Fruit fly (Drosophila melanogaster) whole organism, embryonic: ENCODE measurements around the gene Hnf4.

Experiments used
- Aef1 ChIP-seq: fragments of 200-800 bp; sonication (Bioruptor generic); IDR thresholded peaks from 3 replicates; pipeline ENCODE4 v1.3.6; 2022; ENCODE audit warnings: missing biosample characterization, missing genetic modification characterization
- Asciz ChIP-seq: fragments of 200-800 bp; sonication (Bioruptor generic); optimal IDR thresholded peaks from 2 replicates; lab custom pipeline; 2017; ENCODE audit warnings: missing biosample characterization, mild to moderate bottlenecking, missing genetic modification characterization, missing genetic modification reagents
- Atf3 ChIP-seq: fragments of 200-800 bp; sonication (Bioruptor generic); optimal IDR thresholded peaks from 3 replicates; lab custom pipeline; 2016; ENCODE audit warnings: missing biosample characterization, missing genetic modification characterization
- Blimp-1 ChIP-seq: fragments of 200-800 bp; sonication (Bioruptor generic); optimal IDR thresholded peaks from 3 replicates; lab custom pipeline; 2018; ENCODE audit warnings: missing biosample characterization, missing genetic modification characterization, mild to moderate bottlenecking, moderate library complexity, missing genetic modification reagents
- CG13624 ChIP-seq: fragments of 200-800 bp; sonication (Bioruptor generic); optimal IDR thresholded peaks from 2 replicates; lab custom pipeline; 2016; ENCODE audit warnings: missing biosample characterization, missing genetic modification characterization
- CG18011 ChIP-seq: fragments of 200-800 bp; sonication (Bioruptor generic); optimal IDR thresholded peaks from 2 replicates; lab custom pipeline; 2017; ENCODE audit warnings: missing biosample characterization, missing genetic modification characterization, mild to moderate bottlenecking, moderate library complexity, missing genotype
- CG18599 ChIP-seq: fragments of 200-800 bp; sonication (Bioruptor generic); optimal IDR thresholded peaks from 3 replicates; lab custom pipeline; 2017; ENCODE audit warnings: missing biosample characterization, missing genetic modification characterization, mild to moderate bottlenecking, moderate library complexity, missing genetic modification reagents
- CG2129 ChIP-seq: fragments of 200-800 bp; sonication (Bioruptor generic); IDR thresholded peaks from 2 replicates; pipeline ENCODE4 v1.3.6; 2022; ENCODE audit warnings: missing biosample characterization, missing genetic modification characterization; ENCODE audit not compliant: partially characterized antibody
- CG3407 ChIP-seq: fragments of 200-800 bp; sonication (Bioruptor generic); optimal IDR thresholded peaks from 2 replicates; lab custom pipeline; 2018; ENCODE audit warnings: missing biosample characterization, mild to moderate bottlenecking, missing genetic modification characterization
- CG3726 ChIP-seq: fragments of 200-800 bp; sonication (Bioruptor generic); IDR thresholded peaks from 3 replicates; pipeline ENCODE4, ENCODE4 v1.3.6; 2022; ENCODE audit warnings: missing biosample characterization, missing genetic modification characterization
- CG6854 ChIP-seq: fragments of 200-800 bp; sonication (Bioruptor generic); optimal IDR thresholded peaks from 3 replicates; lab custom pipeline; 2017; ENCODE audit warnings: missing biosample characterization, mild to moderate bottlenecking, missing genetic modification characterization
- CG8290 ChIP-seq, 3 experiments: fragments of 200-800 bp; sonication (Bioruptor generic); optimal IDR thresholded peaks; 2 replicates each; lab custom pipeline; 2016 to 2019; ENCODE audit warnings: missing biosample characterization in 3 of 3, missing genetic modification characterization in 3 of 3, mild to moderate bottlenecking in 2 of 3, moderate library complexity in 1 of 3
- CG8924 ChIP-seq: fragments of 200-800 bp; optimal IDR thresholded peaks from 3 replicates; lab custom pipeline; 2019; ENCODE audit warnings: missing biosample characterization, mild to moderate bottlenecking, missing genetic modification characterization, moderate library complexity
- HLHmδ ChIP-seq: fragments of 200-800 bp; sonication (Bioruptor generic); optimal IDR thresholded peaks from 2 replicates; lab custom pipeline; 2018; ENCODE audit warnings: missing biosample characterization, mild to moderate bottlenecking, missing genetic modification characterization, moderate library complexity
- Lhr ChIP-seq: fragments of 200-800 bp; sonication (Bioruptor generic); optimal IDR thresholded peaks from 3 replicates; lab custom pipeline; 2017; ENCODE audit warnings: mild to moderate bottlenecking, missing biosample characterization, missing genetic modification reagents, missing genetic modification characterization
- Med ChIP-seq: fragments of 200-800 bp; sonication (Bioruptor generic); peaks from one replicate; lab custom pipeline; 2016; ENCODE audit warnings: missing biosample characterization, missing genetic modification characterization, mild to moderate bottlenecking, inconsistent platforms, moderate library complexity
- Mrtf ChIP-seq: fragments of 200-800 bp; sonication (Bioruptor generic); IDR thresholded peaks from 3 replicates; pipeline ENCODE4 v1.3.6; 2022; ENCODE audit warnings: missing biosample characterization, missing genetic modification characterization
- Myb ChIP-seq: fragments of 200-800 bp; sonication (Bioruptor generic); optimal IDR thresholded peaks from 2 replicates; lab custom pipeline; 2016; ENCODE audit warnings: missing biosample characterization, missing genetic modification characterization
- NFAT ChIP-seq: fragments of 200-800 bp; sonication (Bioruptor generic); IDR thresholded peaks from 2 replicates; pipeline ENCODE4 v1.3.6; 2022; ENCODE audit warnings: missing biosample characterization, missing genetic modification characterization
- NK7.1 ChIP-seq: fragments of 200-800 bp; sonication (Bioruptor generic); optimal IDR thresholded peaks from 3 replicates; lab custom pipeline; 2016; ENCODE audit warnings: missing biosample characterization, missing genetic modification characterization
- Opbp ChIP-seq: fragments of 200-800 bp; sonication (Bioruptor generic); IDR thresholded peaks from 3 replicates; pipeline ENCODE4 v1.3.6; 2022; ENCODE audit warnings: missing biosample characterization, missing genetic modification characterization; ENCODE audit not compliant: partially characterized antibody
- Pdp1 ChIP-seq, 2 experiments: fragments of 200-800 bp; sonication (Bioruptor generic); optimal IDR thresholded peaks; 3 replicates each; lab custom pipeline; 2016; ENCODE audit warnings: missing biosample characterization in 2 of 2, missing genetic modification characterization in 2 of 2, mild to moderate bottlenecking in 1 of 2, moderate library complexity in 1 of 2
- Sry-β ChIP-seq: fragments of 200-800 bp; sonication (Bioruptor generic); optimal IDR thresholded peaks from 2 replicates; lab custom pipeline; 2018; ENCODE audit warnings: missing biosample characterization, mild to moderate bottlenecking, missing genetic modification characterization, moderate library complexity
- bowl ChIP-seq: fragments of 200-800 bp; sonication (Bioruptor generic); IDR thresholded peaks from 2 replicates; pipeline ENCODE4 v1.3.6; 2022; ENCODE audit warnings: missing biosample characterization, missing genetic modification characterization
- dysf ChIP-seq: fragments of 200-800 bp; sonication (Bioruptor generic); IDR thresholded peaks from 3 replicates; pipeline ENCODE4 v1.3.6; 2022; ENCODE audit warnings: missing biosample characterization, missing genetic modification characterization
- exex ChIP-seq: fragments of 200-800 bp; sonication (Bioruptor generic); optimal IDR thresholded peaks from 4 replicates; lab custom pipeline; 2018; ENCODE audit warnings: missing biosample characterization, mild to moderate bottlenecking, missing genetic modification characterization, moderate library complexity
- fd96Cb ChIP-seq: fragments of 200-800 bp; sonication (Bioruptor generic); optimal IDR thresholded peaks from 2 replicates; lab custom pipeline; 2018; ENCODE audit warnings: missing biosample characterization, mild to moderate bottlenecking, missing genetic modification characterization, moderate library complexity
- grn ChIP-seq: fragments of 200-800 bp; sonication (Bioruptor generic); optimal IDR thresholded peaks from 3 replicates; lab custom pipeline; 2017; ENCODE audit warnings: missing biosample characterization, missing genetic modification characterization
- gsb-n ChIP-seq: fragments of 200-800 bp; sonication (Bioruptor generic); optimal IDR thresholded peaks from 3 replicates; lab custom pipeline; 2018; ENCODE audit warnings: missing biosample characterization, mild to moderate bottlenecking, missing genetic modification characterization
- ham ChIP-seq: fragments of 200-800 bp; sonication (Bioruptor generic); IDR thresholded peaks from 2 replicates; pipeline ENCODE4 v1.3.6; 2022; ENCODE audit warnings: missing biosample characterization, missing genetic modification characterization
- inv ChIP-seq: fragments of 200-800 bp; sonication (Bioruptor generic); IDR thresholded peaks from 2 replicates; pipeline ENCODE4 v1.3.6; 2022; ENCODE audit warnings: missing biosample characterization, missing genetic modification characterization; ENCODE audit not compliant: partially characterized antibody
- lbe ChIP-seq: fragments of 200-800 bp; sonication (Bioruptor generic); optimal IDR thresholded peaks from 2 replicates; lab custom pipeline; 2016; ENCODE audit warnings: missing biosample characterization, mild to moderate bottlenecking, missing genetic modification characterization
- lilli ChIP-seq: fragments of 200-800 bp; sonication (Bioruptor generic); optimal IDR thresholded peaks from 3 replicates; lab custom pipeline; 2016; ENCODE audit warnings: missing biosample characterization, missing genetic modification characterization
- mirr ChIP-seq: fragments of 200-800 bp; sonication (Bioruptor generic); optimal IDR thresholded peaks from 3 replicates; lab custom pipeline; 2018; ENCODE audit warnings: missing biosample characterization, mild to moderate bottlenecking, missing genetic modification characterization
- nom ChIP-seq: fragments of 200-800 bp; sonication (Bioruptor generic); optimal IDR thresholded peaks from 2 replicates; lab custom pipeline; 2017; ENCODE audit warnings: missing biosample characterization, missing genetic modification characterization, mild to moderate bottlenecking, moderate library complexity, missing genetic modification reagents
- rib ChIP-seq: fragments of 200-800 bp; sonication (Bioruptor generic); IDR thresholded peaks from 2 replicates; pipeline ENCODE4 v1.3.6; 2022; ENCODE audit warnings: missing biosample characterization, missing genetic modification characterization
- salm ChIP-seq: fragments of 200-800 bp; sonication (Bioruptor generic); optimal IDR thresholded peaks from 2 replicates; lab custom pipeline; 2018; ENCODE audit warnings: missing biosample characterization, mild to moderate bottlenecking, missing genetic modification characterization
- sd ChIP-seq: fragments of 200-800 bp; sonication (Bioruptor generic); optimal IDR thresholded peaks from 3 replicates; lab custom pipeline; 2018; ENCODE audit warnings: missing biosample characterization, mild to moderate bottlenecking, missing genetic modification characterization, moderate library complexity
- sens ChIP-seq: fragments of 200-800 bp; sonication (Bioruptor generic); peaks from one replicate; lab custom pipeline; 2016; ENCODE audit warnings: missing biosample characterization, missing genetic modification characterization
- sqz ChIP-seq: fragments of 200-800 bp; sonication (Bioruptor generic); optimal IDR thresholded peaks from 3 replicates; lab custom pipeline; 2018; ENCODE audit warnings: missing biosample characterization, mild to moderate bottlenecking, missing genetic modification characterization
- sug ChIP-seq: fragments of 200-800 bp; optimal IDR thresholded peaks from 2 replicates; lab custom pipeline; 2019; ENCODE audit warnings: missing biosample characterization, mild to moderate bottlenecking, missing genetic modification characterization, moderate library complexity
- unc-4 ChIP-seq: fragments of 200-800 bp; sonication (Bioruptor generic); IDR thresholded peaks from 2 replicates; pipeline ENCODE4 v1.3.6; 2022; ENCODE audit warnings: missing biosample characterization, missing genetic modification characterization; ENCODE audit not compliant: partially characterized antibody
- wek ChIP-seq: fragments of 200-800 bp; sonication (Bioruptor generic); optimal IDR thresholded peaks from 3 replicates; lab custom pipeline; 2018; ENCODE audit warnings: missing biosample characterization, mild to moderate bottlenecking, missing genetic modification characterization, moderate library complexity
- zfh2 ChIP-seq: fragments of 200-800 bp; sonication (Bioruptor generic); optimal IDR thresholded peaks from 2 replicates; lab custom pipeline; 2016; ENCODE audit warnings: missing biosample characterization, missing genetic modification characterization

The Hnf4 gene

DNA sequence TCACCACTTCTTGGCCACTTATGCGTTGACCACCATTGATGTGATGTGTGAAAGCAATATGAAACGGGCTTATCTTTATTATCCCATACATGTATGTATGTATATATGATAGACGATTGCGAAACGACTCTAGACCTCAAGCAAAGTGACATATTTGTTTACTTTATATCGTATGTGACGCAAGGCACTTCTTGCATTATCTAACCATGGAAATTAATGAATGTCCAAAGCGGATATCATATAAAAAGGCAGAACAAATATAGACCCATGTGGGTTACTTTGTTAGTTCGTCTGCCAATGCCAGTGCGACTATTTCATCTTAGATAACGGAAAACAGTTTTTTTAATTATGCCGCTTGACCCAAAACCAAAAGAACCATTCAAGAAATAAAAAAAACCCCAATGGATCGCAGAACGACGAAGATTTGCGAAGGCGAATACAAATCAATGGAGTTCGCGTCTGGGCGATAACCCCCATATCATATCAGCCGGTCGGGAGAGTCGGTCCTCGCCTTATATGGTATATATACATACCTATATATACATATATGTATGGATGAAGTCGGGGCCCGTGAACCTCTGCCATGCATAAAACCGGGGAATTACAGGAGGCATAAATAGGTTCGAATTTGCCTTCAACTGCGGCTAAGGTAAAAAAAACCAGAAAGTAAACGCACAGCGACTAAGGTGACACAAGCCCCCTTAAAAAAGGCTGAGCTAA is 6.3 kb downstream of the Hnf4 start:
- TF ChIP-seq sug (tag; lab: Kevin White, UChicago) (peak; percentile 42), mirr (GFP tag; lab: Kevin White, UChicago) (peak; percentile 88), exex (peak; percentile 75), Mrtf (GFP tag; lab: Robert Waterston, UW) (no peak), Pdp1 (GFP tag; optimal IDR thresholded peaks at IDR 0.05; lab: Kevin White, UChicago) (peak in 1 of 2 experiments; percentile 74), CG2129 (GFP tag; lab: Robert Waterston, UW) (no peak), CG8924 (no peak), gsb-n (no peak)

DNA sequence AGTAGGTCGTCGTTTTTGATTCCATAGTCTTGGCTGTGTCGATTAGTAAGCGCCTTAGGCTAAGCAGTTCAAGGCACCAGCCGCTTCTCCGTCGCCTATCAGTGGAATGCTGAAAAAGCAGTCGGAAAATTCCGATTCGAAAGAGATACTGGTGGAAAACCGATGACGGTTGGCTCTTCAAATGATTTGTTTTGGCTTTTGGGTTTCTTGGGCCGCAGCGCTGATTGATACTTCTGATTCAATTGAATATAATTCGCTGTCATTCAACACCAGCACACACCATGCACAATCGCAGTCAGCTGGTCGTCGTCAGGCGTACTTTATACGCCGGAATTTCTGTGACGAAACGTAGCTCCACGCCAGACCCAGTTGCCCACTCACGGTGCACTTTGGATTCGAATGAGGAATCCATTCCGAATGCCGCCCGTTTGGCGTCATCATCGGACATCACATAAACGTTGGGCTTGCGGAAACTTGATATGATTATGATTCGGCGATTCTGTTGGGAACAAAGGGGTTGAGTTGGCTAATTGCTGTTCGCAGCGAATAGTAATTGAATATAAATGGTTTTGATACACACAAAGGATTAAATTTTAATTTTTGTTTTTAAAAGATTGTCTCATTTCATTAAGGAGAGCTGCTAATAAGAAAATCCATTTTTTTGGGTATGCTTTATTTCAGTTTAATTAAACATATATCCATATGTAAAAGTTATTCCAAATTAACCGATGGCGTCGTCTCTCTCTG is 8.4 kb downstream of the Hnf4 start:
- peak; percentile 48 for TF ChIP-seq nom (GFP tag; lab: Kevin White, UChicago)
- no peak for TF ChIP-seq NFAT (GFP tag; lab: Robert Waterston, UW)
- peak; percentile 1 for TF ChIP-seq grn
- TF ChIP-seq Aef1 (GFP tag; lab: Robert Waterston, UW) = no peak
- TF ChIP-seq inv (GFP tag; lab: Robert Waterston, UW) = no peak
- no peak for TF ChIP-seq Pdp1 (GFP tag; optimal IDR thresholded peaks at IDR 0.05; lab: Kevin White, UChicago)
- no peak for TF ChIP-seq CG8290 (GFP tag; optimal IDR thresholded peaks at IDR 0.05; lab: Kevin White, UChicago)
- TF ChIP-seq CG8290 (tag; optimal IDR thresholded peaks at IDR 0.05; lab: Kevin White, UChicago) = peak in 1 of 2 experiments; percentile 9
- TF ChIP-seq sens = peak; percentile 57
- peak; percentile 24 for TF ChIP-seq sd (tag; lab: Kevin White, UChicago)
- no peak for TF ChIP-seq CG13624
- peak; percentile 24 for TF ChIP-seq Med (GFP tag; lab: Kevin White, UChicago)
- TF ChIP-seq lilli (GFP tag; lab: Kevin White, UChicago) = no peak
- no peak for TF ChIP-seq HLHmδ (GFP tag; lab: Kevin White, UChicago)

DNA sequence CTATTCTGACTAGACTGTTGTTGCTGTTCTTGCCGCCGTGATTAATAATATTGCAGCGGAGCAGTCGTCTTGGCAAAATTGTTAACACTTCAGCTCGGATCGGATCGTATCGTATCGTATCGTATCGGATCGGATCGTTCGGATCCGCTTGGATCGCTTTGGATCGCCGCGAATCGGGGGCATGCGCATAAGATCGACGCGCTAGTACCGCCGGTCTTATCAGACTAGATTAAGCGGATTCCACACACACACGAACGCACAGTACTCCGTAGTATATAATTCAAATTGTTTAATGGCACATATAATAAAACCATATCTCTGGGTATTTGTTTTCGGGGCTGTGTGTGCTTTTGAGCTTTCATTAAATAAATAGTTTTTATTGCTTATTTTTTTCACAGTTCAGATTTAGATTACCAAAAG is 9.5 kb downstream of the Hnf4 start:
- TF ChIP-seq CG3407 (GFP tag; lab: Kevin White, UChicago) (peak; percentile 72), rib (peak; percentile 56; the same call in 1 of the 2 replicates), CG18011 (GFP tag; lab: Kevin White, UChicago) (peak; percentile 24), Myb (no peak), fd96Cb (tag; lab: Kevin White, UChicago) (peak; percentile 5), CG3726 (GFP tag; lab: Robert Waterston, UW) (no peak), dysf (GFP tag; lab: Robert Waterston, UW) (no peak; the same call in 2 of the 3 replicates), lbe (GFP tag; lab: Kevin White, UChicago) (no peak), mirr (GFP tag; lab: Kevin White, UChicago) (peak; percentile 98), ham (GFP tag; lab: Robert Waterston, UW) (no peak), salm (tag; lab: Kevin White, UChicago) (peak; percentile 81), Asciz (GFP tag; lab: Kevin White, UChicago) (peak; percentile 79), CG18599 (GFP tag; lab: Kevin White, UChicago) (peak; percentile 76), Atf3 (GFP tag; lab: Kevin White, UChicago) (no peak), NK7.1 (GFP tag; lab: Kevin White, UChicago) (no peak), Lhr (GFP tag; lab: Kevin White, UChicago) (no peak), unc-4 (GFP tag; lab: Robert Waterston, UW) (no peak), Blimp-1 (GFP tag; lab: Kevin White, UChicago) (peak; percentile 63), sqz (peak; percentile 75), Opbp (GFP tag; lab: Robert Waterston, UW) (no peak), CG6854 (GFP tag; lab: Kevin White, UChicago) (peak; percentile 59), bowl (GFP tag; lab: Robert Waterston, UW) (no peak), Sry-β (GFP tag; lab: Kevin White, UChicago) (peak; percentile 10), zfh2 (GFP tag; lab: Kevin White, UChicago) (no peak), wek (GFP tag; lab: Kevin White, UChicago) (peak; percentile 68)
